Worm (Caenorhabditis elegans) whole organism, L1 larva: Measurements from ENCODE around the gene arf-1.

ENCODE experiments used
- C04F5.9 ChIP-seq: sonication (generic microtip); optimal IDR thresholded peaks from 2 replicates; lab custom pipeline; 2016; ENCODE audit warnings: missing genetic modification characterization, missing compliant biosample characterization
- C16A3.4 ChIP-seq: fragments of 150-350 bp; optimal IDR thresholded peaks from 2 replicates; lab custom pipeline; 2014; ENCODE audit warnings: missing biosample characterization, missing genetic modification characterization
- C34B4.2 ChIP-seq: sonication (generic microtip); optimal IDR thresholded peaks from 2 replicates; lab custom pipeline; 2017; ENCODE audit warnings: mild to moderate bottlenecking, missing genetic modification characterization, missing compliant biosample characterization
- F16B12.6 ChIP-seq: fragments of 150-350 bp; optimal IDR thresholded peaks from 2 replicates; lab custom pipeline; 2014; ENCODE audit warnings: missing biosample characterization, missing genetic modification characterization
- Y116A8C.19 ChIP-seq: sonication (generic microtip); optimal IDR thresholded peaks from 2 replicates; lab custom pipeline; 2016; ENCODE audit warnings: missing compliant biosample characterization, missing genetic modification characterization, borderline replicate concordance
- aha-1 ChIP-seq: fragments of 150-350 bp; optimal IDR thresholded peaks from 2 replicates; lab custom pipeline; 2014; ENCODE audit warnings: missing biosample characterization, missing genetic modification characterization
- aly-2 ChIP-seq: fragments of 150-350 bp; optimal IDR thresholded peaks from 2 replicates; lab custom pipeline; 2014; ENCODE audit warnings: missing biosample characterization, missing genetic modification characterization
- blmp-1 ChIP-seq: fragments of 150-350 bp; optimal IDR thresholded peaks from 2 replicates; lab custom pipeline; 2014; ENCODE audit warnings: missing biosample characterization, missing genetic modification characterization
- ceh-63 ChIP-seq: fragments of 200-800 bp; sonication (Bioruptor generic); optimal IDR thresholded peaks from 2 replicates; lab custom pipeline; 2018; ENCODE audit warnings: mild to moderate bottlenecking, missing genetic modification characterization, missing compliant biosample characterization
- ceh-8 ChIP-seq: fragments of 200-800 bp; sonication (Bioruptor generic); optimal IDR thresholded peaks from 2 replicates; lab custom pipeline; 2018; ENCODE audit warnings: mild to moderate bottlenecking, missing genetic modification characterization, moderate library complexity, missing compliant biosample characterization
- ceh-82 ChIP-seq, 3 experiments: fragments of 150-350 bp in 1 of 3; sonication (generic microtip) in 2 of 3; optimal IDR thresholded peaks; 2 replicates each; lab custom pipeline; 2014 to 2017; ENCODE audit warnings: missing biosample characterization in 3 of 3, missing genetic modification characterization in 3 of 3
- ceh-88 ChIP-seq: fragments of 200-800 bp; sonication (Bioruptor generic); IDR thresholded peaks from 2 replicates; pipeline ENCODE4 v1.3.6; 2022; ENCODE audit warnings: missing genetic modification characterization, missing compliant biosample characterization
- ces-1 ChIP-seq: fragments of 150-350 bp; optimal IDR thresholded peaks from 2 replicates; lab custom pipeline; 2014; ENCODE audit warnings: missing biosample characterization, missing genetic modification reagents, missing genetic modification characterization
- efl-1 ChIP-seq, 4 experiments: fragments of 150-350 bp; optimal IDR thresholded peaks in 3 of 4; peaks in 1 of 4; 1 replicate in 1 of 4; 2 replicates in 3 of 4; lab custom pipeline; 2014; ENCODE audit warnings: missing biosample characterization in 2 of 4, missing genetic modification characterization in 2 of 4, missing genetic modification reagents in 2 of 4
- efl-3 ChIP-seq: fragments of 200-800 bp; sonication (Bioruptor generic); optimal IDR thresholded peaks from 2 replicates; lab custom pipeline; 2018; ENCODE audit warnings: mild to moderate bottlenecking, missing genetic modification characterization, missing compliant biosample characterization
- elt-3 ChIP-seq, 6 experiments: fragments of 150-350 bp in 1 of 6; sonication (generic microtip); optimal IDR thresholded peaks; 2 replicates each; lab custom pipeline; 2017 to 2018; ENCODE audit warnings: missing biosample characterization in 6 of 6, missing genetic modification characterization in 6 of 6, inconsistent platforms in 1 of 6
- fkh-10 ChIP-seq: sonication (generic microtip); optimal IDR thresholded peaks from 2 replicates; lab custom pipeline; 2017; ENCODE audit warnings: missing biosample characterization, missing genetic modification reagents, missing genetic modification characterization
- fkh-4 ChIP-seq: sonication (generic microtip); optimal IDR thresholded peaks from 2 replicates; lab custom pipeline; 2016; ENCODE audit warnings: missing compliant biosample characterization, missing genetic modification characterization, borderline replicate concordance
- fkh-8 ChIP-seq: sonication (generic microtip); optimal IDR thresholded peaks from 2 replicates; lab custom pipeline; 2016; ENCODE audit warnings: mild to moderate bottlenecking, missing genetic modification characterization, missing compliant biosample characterization
- irx-1 ChIP-seq: sonication (generic microtip); optimal IDR thresholded peaks from 2 replicates; lab custom pipeline; 2016; ENCODE audit warnings: missing genetic modification characterization, missing compliant biosample characterization
- isw-1 ChIP-seq: fragments of 200-800 bp; sonication (Bioruptor generic); IDR thresholded peaks from 2 replicates; pipeline ENCODE4 v1.3.6; 2022; ENCODE audit warnings: missing genetic modification characterization, missing compliant biosample characterization
- jun-1 ChIP-seq: fragments of 150-350 bp; optimal IDR thresholded peaks from 2 replicates; lab custom pipeline; 2014; ENCODE audit warnings: missing biosample characterization, missing genetic modification reagents, missing genetic modification characterization
- lin-13 ChIP-seq: fragments of 150-350 bp; optimal IDR thresholded peaks from 2 replicates; lab custom pipeline; 2014; ENCODE audit warnings: missing biosample characterization, missing genetic modification reagents, missing genetic modification characterization
- lin-14 ChIP-seq: fragments of 200-800 bp; sonication (Bioruptor generic); optimal IDR thresholded peaks from 2 replicates; lab custom pipeline; 2018; ENCODE audit warnings: mild to moderate bottlenecking, missing genetic modification characterization, moderate library complexity, missing compliant biosample characterization
- lsy-2 ChIP-seq, 2 experiments: fragments of 150-350 bp; optimal IDR thresholded peaks; 2 replicates each; lab custom pipeline; 2014; ENCODE audit warnings: missing biosample characterization in 2 of 2, missing genetic modification characterization in 2 of 2
- mab-9 ChIP-seq: fragments of 200-800 bp; sonication (Bioruptor generic); IDR thresholded peaks from 2 replicates; pipeline ENCODE4 v1.3.6; 2022; ENCODE audit warnings: missing genetic modification reagents, missing genetic modification characterization, missing compliant biosample characterization
- mef-2 ChIP-seq: fragments of 150-350 bp; optimal IDR thresholded peaks from 2 replicates; lab custom pipeline; 2014; ENCODE audit warnings: missing biosample characterization, missing genetic modification characterization
- mep-1 ChIP-seq: fragments of 150-350 bp; optimal IDR thresholded peaks from 2 replicates; lab custom pipeline; 2014; ENCODE audit warnings: missing biosample characterization, missing genetic modification characterization
- nhr-11 ChIP-seq: fragments of 150-350 bp; optimal IDR thresholded peaks from 2 replicates; lab custom pipeline; 2014; ENCODE audit warnings: missing biosample characterization, missing genetic modification characterization
- nhr-19 ChIP-seq: fragments of 200-800 bp; sonication (Bioruptor generic); conservative IDR thresholded peaks from 2 replicates; pipeline ENCODE4 v1.3.6; 2022; ENCODE audit warnings: missing genetic modification characterization, missing compliant biosample characterization
- nhr-20 ChIP-seq: sonication (generic microtip); optimal IDR thresholded peaks from 2 replicates; lab custom pipeline; 2016; ENCODE audit warnings: mild to moderate bottlenecking, missing genetic modification characterization, missing compliant biosample characterization
- nhr-237 ChIP-seq: fragments of 150-350 bp; optimal IDR thresholded peaks from 2 replicates; lab custom pipeline; 2014; ENCODE audit warnings: missing biosample characterization, missing genetic modification characterization
- nhr-47 ChIP-seq: sonication (generic microtip); optimal IDR thresholded peaks from 2 replicates; lab custom pipeline; 2016; ENCODE audit warnings: mild to moderate bottlenecking, missing genetic modification characterization, moderate library complexity, missing compliant biosample characterization
- nhr-71 ChIP-seq: sonication (generic microtip); optimal IDR thresholded peaks from 2 replicates; lab custom pipeline; 2016; ENCODE audit warnings: mild to moderate bottlenecking, missing genetic modification characterization, moderate library complexity, missing compliant biosample characterization
- nhr-77 ChIP-seq: fragments of 150-350 bp; optimal IDR thresholded peaks from 2 replicates; lab custom pipeline; 2014; ENCODE audit warnings: missing biosample characterization, missing genetic modification characterization
- nhr-90 ChIP-seq: sonication (generic microtip); optimal IDR thresholded peaks from 2 replicates; lab custom pipeline; 2016; ENCODE audit warnings: mild to moderate bottlenecking, missing genetic modification characterization, missing compliant biosample characterization; ENCODE audit not compliant: poor library complexity
- pax-3 ChIP-seq: fragments of 200-800 bp; sonication (Bioruptor generic); optimal IDR thresholded peaks from 2 replicates; lab custom pipeline; 2018; ENCODE audit warnings: mild to moderate bottlenecking, missing genetic modification characterization, moderate library complexity, missing compliant biosample characterization
- skn-1 ChIP-seq: fragments of 150-350 bp; optimal IDR thresholded peaks from 2 replicates; lab custom pipeline; 2014; ENCODE audit warnings: missing biosample characterization, missing genetic modification characterization
- snpc-4 ChIP-seq: fragments of 150-350 bp; optimal IDR thresholded peaks from 2 replicates; lab custom pipeline; 2014; ENCODE audit warnings: missing biosample characterization, missing genetic modification characterization
- sox-4 ChIP-seq: sonication (generic microtip); optimal IDR thresholded peaks from 2 replicates; lab custom pipeline; 2016; ENCODE audit warnings: missing genetic modification characterization, missing compliant biosample characterization
- swsn-7 ChIP-seq: sonication (generic microtip); optimal IDR thresholded peaks from 2 replicates; lab custom pipeline; 2016; ENCODE audit warnings: missing genetic modification characterization, missing compliant biosample characterization
- tbx-2 ChIP-seq: sonication (generic microtip); optimal IDR thresholded peaks from 2 replicates; lab custom pipeline; 2016; ENCODE audit warnings: missing genetic modification characterization, missing compliant biosample characterization
- tlp-1 ChIP-seq: fragments of 150-350 bp; optimal IDR thresholded peaks from 2 replicates; lab custom pipeline; 2014; ENCODE audit warnings: missing biosample characterization, missing genetic modification characterization
- unc-86 ChIP-seq: sonication (generic microtip); optimal IDR thresholded peaks from 2 replicates; lab custom pipeline; 2016; ENCODE audit warnings: missing genetic modification characterization, missing compliant biosample characterization
- zag-1 ChIP-seq: fragments of 150-350 bp; optimal IDR thresholded peaks from 2 replicates; lab custom pipeline; 2014; ENCODE audit warnings: missing biosample characterization, missing genetic modification characterization
- zip-4 ChIP-seq: fragments of 200-800 bp; sonication (Bioruptor generic); optimal IDR thresholded peaks from 2 replicates; lab custom pipeline; 2018; ENCODE audit warnings: mild to moderate bottlenecking, missing genetic modification characterization, moderate library complexity, missing compliant biosample characterization
- ztf-11 ChIP-seq, 2 experiments: sonication (generic microtip); optimal IDR thresholded peaks; 2 replicates each; lab custom pipeline; 2016 to 2017; ENCODE audit warnings: missing genetic modification characterization in 2 of 2, missing biosample characterization in 1 of 2, missing compliant biosample characterization in 1 of 2
- ztf-4 ChIP-seq: fragments of 150-350 bp; optimal IDR thresholded peaks from 2 replicates; lab custom pipeline; 2014; ENCODE audit warnings: missing biosample characterization, missing genetic modification characterization

Gene arf-1

ce11 chrIII:5755204-5755603, 40.5 kb downstream of the arf-1 start, which contains the start of gene ida-1 (continued):
- TF ChIP-seq pax-3 (tag; lab: Kevin White, UChicago) (peak; percentile 75), ces-1 (GFP tag; lab: Kevin White, UChicago) (no peak), nhr-71 (tag; lab: Kevin White, UChicago) (peak; percentile 11), fkh-10 (GFP tag; lab: Kevin White, UChicago) (peak; percentile 42), efl-3 (GFP tag; lab: Kevin White, UChicago) (no peak), aly-2 (no peak), jun-1 (tag; lab: Kevin White, UChicago) (peak; percentile 13), efl-1 (optimal IDR thresholded peaks at IDR 0.05; lab: Kevin White, UChicago) (peak; percentile 47 to 71), efl-1 (GFP tag; optimal IDR thresholded peaks at IDR 0.05 in 1 of 2; lab: Kevin White, UChicago) (peak in 1 of 2 experiments; percentile 1), C04F5.9 (no peak), isw-1 (GFP tag; lab: Robert Waterston, UW) (peak; percentile 45), aha-1 (tag; lab: Kevin White, UChicago) (no peak), ztf-11 (tag; optimal IDR thresholded peaks at IDR 0.05; lab: Kevin White, UChicago) (no peak), nhr-19 (GFP tag; lab: Robert Waterston, UW) (peak; percentile 39), skn-1 (tag; lab: Kevin White, UChicago) (no peak), Y116A8C.19 (tag; lab: Kevin White, UChicago) (no peak), mep-1 (tag; lab: Kevin White, UChicago) (peak; percentile 28), C34B4.2 (tag; lab: Kevin White, UChicago) (no peak), nhr-20 (tag; lab: Kevin White, UChicago) (no peak), lin-13 (GFP tag; lab: Kevin White, UChicago) (peak; percentile 6), ceh-63 (GFP tag; lab: Kevin White, UChicago) (peak; percentile 44), lsy-2 (tag; optimal IDR thresholded peaks at IDR 0.05; lab: Kevin White, UChicago) (peak; percentile 3 to 55), swsn-7 (tag; lab: Kevin White, UChicago) (no peak), lin-14 (GFP tag; lab: Kevin White, UChicago) (peak; percentile 89), nhr-11 (tag; lab: Kevin White, UChicago) (peak; percentile 12), ceh-82 (tag; optimal IDR thresholded peaks at IDR 0.05; lab: Kevin White, UChicago) (peak in 2 of 3 experiments; percentile 53 to 66), mab-9 (GFP tag; lab: Robert Waterston, UW) (peak; percentile 56; the same call in 1 of the 2 replicates), elt-3 (tag; optimal IDR thresholded peaks at IDR 0.05; lab: Kevin White, UChicago) (no peak), ztf-4 (tag; lab: Kevin White, UChicago) (no peak), unc-86 (no peak), C16A3.4 (tag; lab: Kevin White, UChicago) (no peak)
- TF ChIP-seq, all 84 proteins: peak for 19

- peak; percentile 21 for TF ChIP-seq mef-2 (tag; lab: Kevin White, UChicago)
- no peak for TF ChIP-seq irx-1 (tag; lab: Kevin White, UChicago)
- TF ChIP-seq snpc-4 (tag; lab: Kevin White, UChicago): no peak
- TF ChIP-seq zag-1: no peak
- no peak for TF ChIP-seq nhr-237 (tag; lab: Kevin White, UChicago)
- TF ChIP-seq nhr-77 (tag; lab: Kevin White, UChicago): no peak
- no peak for TF ChIP-seq blmp-1 (tag; lab: Kevin White, UChicago)
- peak; percentile 66 for TF ChIP-seq fkh-8 (tag; lab: Kevin White, UChicago)
- no peak for TF ChIP-seq tbx-2 (tag; lab: Kevin White, UChicago)
- peak; percentile 45 for TF ChIP-seq nhr-71 (tag; lab: Kevin White, UChicago)
- TF ChIP-seq tlp-1 (tag; lab: Kevin White, UChicago): no peak
- no peak for TF ChIP-seq ceh-8 (GFP tag; lab: Kevin White, UChicago)
- TF ChIP-seq aha-1 (tag; lab: Kevin White, UChicago): no peak
- TF ChIP-seq F16B12.6 (tag; lab: Kevin White, UChicago): no peak
- peak; percentile 2 for TF ChIP-seq nhr-47 (tag; lab: Kevin White, UChicago)
- TF ChIP-seq nhr-90 (tag; lab: Kevin White, UChicago): no peak
- no peak for TF ChIP-seq fkh-4
- no peak for TF ChIP-seq C16A3.4 (tag; lab: Kevin White, UChicago)
- no peak for TF ChIP-seq ceh-88 (GFP tag; lab: Robert Waterston, UW)
- TF ChIP-seq zip-4: no peak
- no peak for TF ChIP-seq jun-1 (tag; lab: Kevin White, UChicago)
- TF ChIP-seq sox-4 (tag; lab: Kevin White, UChicago): peak; percentile 6
- peak; percentile 74 for TF ChIP-seq unc-86
- peak; percentile 49 for TF ChIP-seq fkh-10 (GFP tag; lab: Kevin White, UChicago)
- TF ChIP-seq lsy-2 (tag; optimal IDR thresholded peaks at IDR 0.05; lab: Kevin White, UChicago): peak in 1 of 2 experiments; percentile 21
- peak; percentile 69 for TF ChIP-seq lin-14 (GFP tag; lab: Kevin White, UChicago)
These were observed 42.9 kb downstream of the arf-1 start for ce11 chrIII:5757492-5758045.
